Worm (Caenorhabditis elegans) whole organism, young adult: ENCODE measurements around the gene nhr-253.

Experiments
- B0336.3 ChIP-seq: fragments of 200-800 bp; sonication (Bioruptor generic); IDR thresholded peaks from 2 replicates; pipeline ENCODE4 v1.3.6; 2022; ENCODE audit warnings: missing genetic modification characterization, missing compliant biosample characterization
- ccch-3 ChIP-seq: fragments of 200-800 bp; sonication (Bioruptor generic); optimal IDR thresholded peaks from 2 replicates; lab custom pipeline; 2018; ENCODE audit warnings: mild to moderate bottlenecking, missing genetic modification characterization, missing compliant biosample characterization
- hmg-20 ChIP-seq: fragments of 200-800 bp; sonication (Bioruptor generic); IDR thresholded peaks from 2 replicates; pipeline ENCODE4 v1.3.6; 2022; ENCODE audit warnings: missing genetic modification reagents, missing genetic modification characterization, missing compliant biosample characterization
- snpc-3.4 ChIP-seq: sonication (generic microtip); optimal IDR thresholded peaks from 2 replicates; lab custom pipeline; 2017; ENCODE audit warnings: missing genetic modification characterization, mild to moderate bottlenecking, missing compliant biosample characterization, antibody characterized with exemption, moderate library complexity, missing genotype, missing genetic modification reagents

- TF ChIP-seq hmg-20 (GFP tag; lab: Robert Waterston, UW): no peak
- TF ChIP-seq ccch-3: no peak
- no peak for TF ChIP-seq B0336.3
- TF ChIP-seq snpc-3.4: no peak
Measured at ce11 chrV:412820-413219, 16.4 kb downstream of the nhr-253 start.
